Fruit fly (Drosophila melanogaster) whole organism, adult: Measurements from ENCODE around the gene CG18577.

Source experiments
- CG11617 ChIP-seq: fragments of 200-800 bp; sonication (Bioruptor generic); optimal IDR thresholded peaks from 2 replicates; lab custom pipeline; 2017; ENCODE audit warnings: mild to moderate bottlenecking, missing biosample characterization, missing genetic modification reagents, missing genetic modification characterization
- CG12768 ChIP-seq: fragments of 200-800 bp; sonication (Bioruptor generic); optimal IDR thresholded peaks from 2 replicates; lab custom pipeline; 2017; ENCODE audit warnings: missing biosample characterization, missing genetic modification characterization, mild to moderate bottlenecking, moderate library complexity, missing genetic modification reagents
- CG14711 ChIP-seq: fragments of 200-800 bp; sonication (Bioruptor generic); optimal IDR thresholded peaks from 2 replicates; lab custom pipeline; 2018; ENCODE audit warnings: missing biosample characterization, mild to moderate bottlenecking, missing genetic modification characterization, moderate library complexity
- CG1620 ChIP-seq: fragments of 200-800 bp; sonication (Bioruptor generic); optimal IDR thresholded peaks from 2 replicates; lab custom pipeline; 2016; ENCODE audit warnings: missing biosample characterization, missing genetic modification characterization
- CG33017 ChIP-seq: fragments of 200-800 bp; sonication (Bioruptor generic); optimal IDR thresholded peaks from 2 replicates; lab custom pipeline; 2018; ENCODE audit warnings: missing biosample characterization, mild to moderate bottlenecking, missing genetic modification characterization, moderate library complexity
- CG5204 ChIP-seq: fragments of 200-800 bp; sonication (Bioruptor generic); optimal IDR thresholded peaks from 2 replicates; lab custom pipeline; 2016; ENCODE audit warnings: missing biosample characterization, missing genetic modification characterization
- CG7045 ChIP-seq: fragments of 200-800 bp; sonication (Bioruptor generic); optimal IDR thresholded peaks from 2 replicates; lab custom pipeline; 2017; ENCODE audit warnings: missing biosample characterization, mild to moderate bottlenecking, missing genetic modification characterization
- CG7101 ChIP-seq: fragments of 200-800 bp; sonication (Bioruptor generic); optimal IDR thresholded peaks from 2 replicates; lab custom pipeline; 2018; ENCODE audit warnings: missing biosample characterization, mild to moderate bottlenecking, missing genetic modification characterization, moderate library complexity
- Clk ChIP-seq: fragments of 200-800 bp; sonication (Bioruptor generic); optimal IDR thresholded peaks from 2 replicates; lab custom pipeline; 2017; ENCODE audit warnings: missing biosample characterization, missing genetic modification characterization
- Crg-1 ChIP-seq: fragments of 200-800 bp; sonication (Bioruptor generic); optimal IDR thresholded peaks from 2 replicates; lab custom pipeline; 2016; ENCODE audit warnings: missing biosample characterization, missing genetic modification characterization
- Hr96 ChIP-seq: fragments of 200-800 bp; sonication (Bioruptor generic); optimal IDR thresholded peaks from 2 replicates; lab custom pipeline; 2016; ENCODE audit warnings: missing biosample characterization, missing genetic modification characterization
- Mnt ChIP-seq: fragments of 200-800 bp; sonication (Bioruptor generic); optimal IDR thresholded peaks from 2 replicates; lab custom pipeline; 2016; ENCODE audit warnings: missing biosample characterization, mild to moderate bottlenecking, missing genetic modification characterization
- bab1 ChIP-seq: fragments of 200-800 bp; sonication (Bioruptor generic); optimal IDR thresholded peaks from 3 replicates; lab custom pipeline; 2019; ENCODE audit warnings: missing biosample characterization, mild to moderate bottlenecking, missing genetic modification characterization, moderate library complexity
- cic ChIP-seq: fragments of 200-800 bp; sonication (Bioruptor generic); optimal IDR thresholded peaks from 2 replicates; lab custom pipeline; 2017; ENCODE audit warnings: missing biosample characterization, mild to moderate bottlenecking, missing genetic modification characterization, moderate library complexity
- cnc ChIP-seq, 2 experiments: fragments of >200 bp; optimal IDR thresholded peaks; 2 replicates each; lab custom pipeline; 2017
- kay ChIP-seq: fragments of 200-800 bp; sonication (Bioruptor generic); peaks from one replicate; lab custom pipeline; 2016; ENCODE audit warnings: missing biosample characterization, missing genetic modification characterization, borderline replicate concordance
- ovo ChIP-seq: fragments of 200-800 bp; sonication (Bioruptor generic); optimal IDR thresholded peaks from 2 replicates; lab custom pipeline; 2016; ENCODE audit warnings: missing biosample characterization, missing genetic modification characterization
- pad ChIP-seq: fragments of 200-800 bp; sonication (Bioruptor generic); optimal IDR thresholded peaks from 3 replicates; lab custom pipeline; 2017; ENCODE audit warnings: missing biosample characterization, missing genetic modification characterization, mild to moderate bottlenecking, moderate library complexity, missing genetic modification reagents
- tj ChIP-seq: fragments of 200-800 bp; sonication (Bioruptor generic); optimal IDR thresholded peaks from 3 replicates; lab custom pipeline; 2017; ENCODE audit warnings: missing biosample characterization, mild to moderate bottlenecking, missing genetic modification characterization, moderate library complexity
- toe ChIP-seq: fragments of 200-800 bp; sonication (Bioruptor generic); optimal IDR thresholded peaks from 2 replicates; lab custom pipeline; 2016; ENCODE audit warnings: missing biosample characterization, missing genetic modification characterization

CG18577 gene

DNA sequence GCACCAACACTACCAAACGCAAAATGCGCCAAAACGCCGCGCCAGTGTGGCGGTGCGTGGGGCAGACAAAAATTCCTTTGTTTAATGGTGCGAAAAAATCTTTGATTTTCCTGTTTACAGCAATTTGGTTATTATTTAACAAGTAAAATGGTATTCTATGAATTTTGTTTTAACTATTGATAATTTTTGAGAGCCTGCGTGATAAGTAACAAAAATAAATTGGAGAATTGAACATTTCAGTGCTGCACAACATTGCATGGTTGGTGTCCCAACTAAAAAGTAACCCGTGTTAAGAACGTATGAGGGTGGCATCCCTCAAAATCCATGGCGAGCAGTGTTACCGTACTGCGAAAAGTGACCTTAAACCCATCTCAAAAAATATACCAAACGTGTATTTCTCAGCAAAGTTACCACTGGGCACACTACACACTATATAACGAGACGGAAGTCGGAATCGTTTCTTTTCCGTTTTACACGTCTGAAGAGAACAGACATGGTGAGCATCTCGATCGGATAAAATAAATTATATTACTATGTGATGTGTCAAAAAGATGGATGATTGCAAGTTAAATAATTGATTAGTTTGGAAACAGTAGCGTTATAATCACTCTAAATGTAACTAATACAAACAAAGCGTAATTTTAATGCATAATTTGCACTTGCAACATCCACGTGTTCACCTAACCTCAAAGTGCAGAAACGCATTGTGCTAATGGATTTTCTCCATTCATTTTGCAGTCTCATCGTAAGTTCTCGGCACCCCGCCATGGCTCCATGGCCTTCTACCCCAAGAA lies 25.7 kb downstream of the CG18577 start, which contains the start of the genes CG6693 and RpL3:
CG6693 (minus strand) TSS at position 203 of the 794 bp plus-strand sequence.
RpL3 (plus strand) TSS at position 458 of the 794 bp plus-strand sequence.
- TF ChIP-seq kay (GFP tag; lab: Kevin White, UChicago) (no peak), Hr96 (GFP tag; lab: Kevin White, UChicago) (peak; percentile 81), tj (GFP tag; lab: Kevin White, UChicago) (peak; percentile 56), CG33017 (tag; lab: Kevin White, UChicago) (peak; percentile 90), CG11617 (GFP tag; lab: Kevin White, UChicago) (peak; percentile 84), Crg-1 (GFP tag; lab: Kevin White, UChicago) (peak; percentile 78), CG7045 (GFP tag; lab: Kevin White, UChicago) (peak; percentile 69), bab1 (GFP tag; lab: Kevin White, UChicago) (peak; percentile 87), toe (GFP tag; lab: Kevin White, UChicago) (peak; percentile 68), CG12768 (peak; percentile 85), pad (GFP tag; lab: Kevin White, UChicago) (peak; percentile 73), cnc (optimal IDR thresholded peaks at IDR 0.05; lab: Kevin White, UChicago) (peak in 1 of 2 experiments; percentile 46), Mnt (GFP tag; lab: Kevin White, UChicago) (peak; percentile 97), cic (GFP tag; lab: Kevin White, UChicago) (peak; percentile 75), CG7101 (peak; percentile 91), CG5204 (GFP tag; lab: Kevin White, UChicago) (no peak), ovo (GFP tag; lab: Kevin White, UChicago) (peak; percentile 39), CG1620 (GFP tag; lab: Kevin White, UChicago) (peak; percentile 73), CG14711 (tag; lab: Kevin White, UChicago) (peak; percentile 57), Clk (GFP tag; lab: Kevin White, UChicago) (peak; percentile 54)

DNA sequence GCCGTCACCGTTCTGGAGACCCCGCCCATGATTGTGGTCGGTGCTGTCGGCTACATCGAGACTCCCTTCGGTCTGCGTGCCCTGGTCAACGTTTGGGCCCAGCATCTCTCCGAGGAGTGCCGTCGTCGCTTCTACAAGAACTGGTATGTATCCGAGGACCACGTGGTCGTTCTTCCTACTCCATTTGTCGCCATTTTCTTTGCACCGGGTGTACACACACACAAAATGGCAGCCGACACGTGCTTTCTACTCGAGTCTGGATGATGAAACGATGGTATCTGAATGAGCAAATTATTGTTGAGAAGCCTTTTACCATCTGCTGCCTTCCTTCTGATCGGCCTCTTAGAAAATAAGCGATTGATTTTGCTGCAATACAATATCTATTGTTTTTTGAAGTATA lies 26.7 kb downstream of the CG18577 start:
- TF ChIP-seq Mnt (GFP tag; lab: Kevin White, UChicago) (peak; percentile 3), tj (GFP tag; lab: Kevin White, UChicago) (no peak)

DNA sequence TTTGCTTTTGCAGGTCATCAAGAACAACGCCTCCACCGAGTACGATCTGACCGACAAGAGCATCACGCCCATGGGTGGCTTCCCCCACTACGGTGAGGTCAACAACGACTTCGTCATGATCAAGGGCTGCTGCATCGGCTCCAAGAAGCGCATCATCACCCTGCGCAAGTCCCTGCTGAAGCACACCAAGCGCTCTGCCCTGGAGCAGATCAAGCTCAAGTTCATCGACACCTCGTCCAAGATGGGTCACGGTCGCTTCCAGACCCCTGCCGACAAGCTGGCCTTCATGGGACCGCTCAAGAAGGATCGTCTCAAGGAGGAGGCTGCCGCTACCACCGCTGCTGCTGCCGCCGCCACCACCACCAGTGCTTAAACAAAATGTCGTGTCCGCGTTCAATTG lies 28.6 kb downstream of the CG18577 start:
- no peak for TF ChIP-seq CG14711 (tag; lab: Kevin White, UChicago)
- no peak for TF ChIP-seq Hr96 (GFP tag; lab: Kevin White, UChicago)
- TF ChIP-seq cnc (optimal IDR thresholded peaks at IDR 0.05; lab: Kevin White, UChicago) = no peak
- TF ChIP-seq Crg-1 (GFP tag; lab: Kevin White, UChicago) = no peak
- no peak for TF ChIP-seq ovo (GFP tag; lab: Kevin White, UChicago)
- no peak for TF ChIP-seq pad (GFP tag; lab: Kevin White, UChicago)
- TF ChIP-seq CG12768 = no peak
- no peak for TF ChIP-seq Clk (GFP tag; lab: Kevin White, UChicago)
- TF ChIP-seq kay (GFP tag; lab: Kevin White, UChicago) = no peak

DNA sequence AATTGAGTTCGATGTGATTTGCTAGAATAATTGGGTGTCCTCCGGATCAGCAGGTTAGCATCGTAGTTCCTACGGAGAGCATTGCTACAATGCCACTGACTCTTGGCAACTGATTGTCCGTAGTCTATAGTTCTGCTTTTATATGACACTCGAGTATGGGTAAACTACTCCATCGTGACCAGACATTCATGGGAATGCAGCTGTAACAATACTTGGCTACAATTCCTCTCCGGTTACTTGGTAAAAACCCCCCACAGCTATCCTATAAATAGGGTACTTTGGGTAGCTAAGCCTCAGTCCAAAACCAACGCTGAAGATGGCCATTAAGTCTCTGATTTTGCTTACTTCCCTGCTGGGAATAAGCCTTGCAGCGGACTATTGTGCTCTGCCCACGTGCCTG lies 29.3 kb downstream of the CG18577 start, which contains the start of gene scpr-C:
scpr-C (plus strand) TSS at position 301 of the 400 bp plus-strand sequence.
- no peak for TF ChIP-seq CG7101
- no peak for TF ChIP-seq CG7045 (GFP tag; lab: Kevin White, UChicago)
- TF ChIP-seq cic (GFP tag; lab: Kevin White, UChicago) = no peak
- TF ChIP-seq CG1620 (GFP tag; lab: Kevin White, UChicago) = no peak
- no peak for TF ChIP-seq Clk (GFP tag; lab: Kevin White, UChicago)
- TF ChIP-seq toe (GFP tag; lab: Kevin White, UChicago) = no peak
- no peak for TF ChIP-seq CG5204 (GFP tag; lab: Kevin White, UChicago)
- no peak for TF ChIP-seq Crg-1 (GFP tag; lab: Kevin White, UChicago)
- no peak for TF ChIP-seq kay (GFP tag; lab: Kevin White, UChicago)
- no peak for TF ChIP-seq CG14711 (tag; lab: Kevin White, UChicago)
- no peak for TF ChIP-seq ovo (GFP tag; lab: Kevin White, UChicago)
- no peak for TF ChIP-seq cnc (optimal IDR thresholded peaks at IDR 0.05; lab: Kevin White, UChicago)
- TF ChIP-seq Mnt (GFP tag; lab: Kevin White, UChicago) = no peak
- TF ChIP-seq CG33017 (tag; lab: Kevin White, UChicago) = no peak
- no peak for TF ChIP-seq CG11617 (GFP tag; lab: Kevin White, UChicago)
- TF ChIP-seq bab1 (GFP tag; lab: Kevin White, UChicago) = no peak

DNA sequence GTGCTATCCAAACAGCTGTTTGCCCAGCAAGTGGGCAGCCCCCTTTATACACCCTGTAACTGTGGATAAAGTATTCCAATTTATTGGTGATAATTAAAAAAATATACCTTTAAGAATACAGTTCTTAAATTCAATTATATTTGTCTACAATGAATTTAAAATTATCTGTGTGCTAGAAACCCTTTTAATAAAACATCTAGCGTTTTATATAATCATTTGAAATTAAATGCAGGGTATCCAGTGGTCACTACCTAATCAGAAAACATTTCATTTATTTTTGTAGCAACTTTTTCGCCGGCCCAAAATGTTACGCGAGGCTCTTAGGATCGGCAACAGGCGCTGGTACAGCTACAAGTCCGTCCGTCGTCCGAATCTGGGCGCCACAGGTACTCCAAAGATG lies 30.6 kb downstream of the CG18577 start, which contains the start of gene CG17726:
CG17726 (plus strand) TSS at position 267 of the 400 bp plus-strand sequence.
- TF ChIP-seq cnc (optimal IDR thresholded peaks at IDR 0.05; lab: Kevin White, UChicago) (no peak), toe (GFP tag; lab: Kevin White, UChicago) (no peak), kay (GFP tag; lab: Kevin White, UChicago) (no peak), CG5204 (GFP tag; lab: Kevin White, UChicago) (no peak), Clk (GFP tag; lab: Kevin White, UChicago) (no peak), CG12768 (peak; percentile 89), bab1 (GFP tag; lab: Kevin White, UChicago) (peak; percentile 98), CG1620 (GFP tag; lab: Kevin White, UChicago) (peak; percentile 87), CG14711 (tag; lab: Kevin White, UChicago) (peak; percentile 97), Hr96 (GFP tag; lab: Kevin White, UChicago) (no peak), tj (GFP tag; lab: Kevin White, UChicago) (peak; percentile 68), Mnt (GFP tag; lab: Kevin White, UChicago) (peak; percentile 69), pad (GFP tag; lab: Kevin White, UChicago) (peak; percentile 66), cic (GFP tag; lab: Kevin White, UChicago) (peak; percentile 62), CG33017 (tag; lab: Kevin White, UChicago) (peak; percentile 99), Crg-1 (GFP tag; lab: Kevin White, UChicago) (peak; percentile 92), CG11617 (GFP tag; lab: Kevin White, UChicago) (peak; percentile 95), CG7045 (GFP tag; lab: Kevin White, UChicago) (peak; percentile 91), CG7101 (peak; percentile 99), ovo (GFP tag; lab: Kevin White, UChicago) (peak; percentile 87)
